Worm (Caenorhabditis elegans): ENCODE results near the gene lsm-7.

ce11 chrIV:10964688-10965087 lies 31.4 kb downstream of the lsm-7 start:
- no peak for TF ChIP-seq ama-1 (optimal IDR thresholded peaks at IDR 0.05)
- TF ChIP-seq ets-7 (tag; optimal IDR thresholded peaks at IDR 0.05) = no peak
- no peak for TF ChIP-seq pes-1 (GFP tag; IDR thresholded peaks at IDR 0.05)
- no peak for TF ChIP-seq flt-1 (GFP tag; IDR thresholded peaks at IDR 0.05)
- TF ChIP-seq hnd-1 (tag; optimal IDR thresholded peaks at IDR 0.05) = no peak
- no peak for TF ChIP-seq tbx-11 (GFP tag; IDR thresholded peaks at IDR 0.05)
- TF ChIP-seq tbx-37 (GFP tag; conservative IDR thresholded peaks at IDR 0.05) = no peak
- no peak for TF ChIP-seq F13C5.2 (tag; optimal IDR thresholded peaks at IDR 0.05)
- no peak for TF ChIP-seq tra-4 (tag; optimal IDR thresholded peaks at IDR 0.05)
- no peak for TF ChIP-seq scrt-1 (GFP tag; IDR thresholded peaks at IDR 0.05)
- no peak for TF ChIP-seq B0310.2 (tag; optimal IDR thresholded peaks at IDR 0.05)
- no peak for TF ChIP-seq ceh-13 (GFP tag; optimal IDR thresholded peaks at IDR 0.05)
- no peak for TF ChIP-seq hmg-4 (GFP tag; optimal IDR thresholded peaks at IDR 0.05)
